Worm (Caenorhabditis elegans) whole organism, L3 larva: Measurements from ENCODE around the gene Y20C6A.1.

Experiments used
- aly-2 ChIP-seq: fragments of 150-350 bp; optimal IDR thresholded peaks from 2 replicates; lab custom pipeline; 2014; ENCODE audit warnings: missing biosample characterization, missing genetic modification characterization
- ama-1 ChIP-seq: fragments of 150-350 bp; optimal IDR thresholded peaks from 2 replicates; lab custom pipeline; 2018
- elt-1 ChIP-seq: fragments of 150-350 bp; optimal IDR thresholded peaks from 2 replicates; lab custom pipeline; 2014; ENCODE audit warnings: missing biosample characterization, missing genetic modification characterization
- elt-3 ChIP-seq, 3 experiments: fragments of 150-350 bp in 1 of 3; sonication (generic microtip) in 2 of 3; optimal IDR thresholded peaks; 2 replicates in 2 of 3; 4 replicates in 1 of 3; lab custom pipeline; 2014 to 2017; ENCODE audit warnings: missing biosample characterization in 3 of 3, missing genetic modification characterization in 3 of 3
- fkh-10 ChIP-seq: sonication (generic microtip); optimal IDR thresholded peaks from 2 replicates; lab custom pipeline; 2017; ENCODE audit warnings: missing biosample characterization, missing genetic modification reagents, missing genetic modification characterization
- jun-1 ChIP-seq: fragments of 150-350 bp; optimal IDR thresholded peaks from 2 replicates; lab custom pipeline; 2014; ENCODE audit warnings: missing biosample characterization, missing genetic modification reagents, missing genetic modification characterization
- nhr-43 ChIP-seq: sonication (generic microtip); optimal IDR thresholded peaks from 2 replicates; lab custom pipeline; 2016; ENCODE audit warnings: mild to moderate bottlenecking, missing genetic modification characterization, missing compliant biosample characterization; ENCODE audit not compliant: poor library complexity, severe bottlenecking
- pha-4 ChIP-seq: fragments of 150-350 bp; optimal IDR thresholded peaks from 2 replicates; lab custom pipeline; 2014; ENCODE audit warnings: missing biosample characterization, missing genetic modification reagents, missing genetic modification characterization
- snpc-4 ChIP-seq: fragments of 150-350 bp; optimal IDR thresholded peaks from 2 replicates; lab custom pipeline; 2014; ENCODE audit warnings: missing biosample characterization, missing genetic modification characterization
- unc-39 ChIP-seq: sonication (generic microtip); optimal IDR thresholded peaks from 4 replicates; lab custom pipeline; 2017; ENCODE audit warnings: missing biosample characterization, missing genetic modification characterization
- unc-62 ChIP-seq: fragments of 150-350 bp; sonication (generic microtip); optimal IDR thresholded peaks from 4 replicates; lab custom pipeline; 2014; ENCODE audit warnings: missing biosample characterization, missing genetic modification reagents, missing genetic modification characterization

DNA sequence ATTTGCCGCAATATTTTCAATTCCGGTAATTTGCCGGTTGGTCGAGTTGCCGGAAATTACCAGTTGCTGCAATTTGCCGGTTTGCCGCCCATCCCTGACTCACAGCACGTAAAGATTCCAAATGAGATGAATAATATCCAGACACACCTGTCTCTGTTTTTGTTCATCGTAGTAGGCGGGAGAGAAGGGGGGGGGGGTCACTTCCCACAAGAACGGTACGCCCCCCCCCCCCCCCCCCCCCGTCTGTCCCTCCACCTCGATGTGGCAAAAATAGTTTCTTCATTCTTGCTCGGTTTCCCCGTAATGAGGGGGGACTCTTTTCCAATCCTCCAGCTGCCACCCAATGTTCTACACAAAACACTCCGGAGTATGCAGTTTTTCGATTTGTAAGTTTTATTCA is 595 bp upstream of the Y20C6A.1 start, which contains the start of gene fbxb-7:
- TF ChIP-seq fkh-10 (no peak), snpc-4 (tag; lab: Kevin White, UChicago) (no peak), jun-1 (no peak), aly-2 (tag; lab: Kevin White, UChicago) (no peak), unc-62 (GFP tag; lab: Kevin White, UChicago) (no peak), nhr-43 (tag; lab: Kevin White, UChicago) (no peak), elt-1 (tag; lab: Kevin White, UChicago) (no peak), elt-3 (tag; optimal IDR thresholded peaks at IDR 0.05; lab: Kevin White, UChicago) (no peak), unc-39 (tag; lab: Kevin White, UChicago) (no peak), pha-4 (tag; lab: Kevin White, UChicago) (no peak), ama-1 (lab: Kevin White, UChicago) (no peak)
